Worm (Caenorhabditis elegans) whole organism, L4 larva: ENCODE data around the gene elp-1.

Experiments
- D1046.2 ChIP-seq: fragments of 200-800 bp; sonication (Bioruptor generic); IDR thresholded peaks from 2 replicates; pipeline ENCODE4 v1.3.6; 2022; ENCODE audit warnings: missing genetic modification characterization, missing compliant biosample characterization
- F26F4.8 ChIP-seq: fragments of 200-800 bp; sonication (Bioruptor generic); conservative IDR thresholded peaks from 2 replicates; pipeline ENCODE4 v1.3.6; 2022; ENCODE audit warnings: missing genetic modification characterization, missing compliant biosample characterization
- F37D6.2 ChIP-seq: sonication (generic microtip); optimal IDR thresholded peaks from 2 replicates; lab custom pipeline; 2016; ENCODE audit warnings: mild to moderate bottlenecking, missing genetic modification characterization, missing compliant biosample characterization
- F44E2.7 ChIP-seq: fragments of 200-800 bp; sonication (Bioruptor generic); IDR thresholded peaks from 2 replicates; pipeline ENCODE4 v2.1.2; 2022; ENCODE audit warnings: missing genetic modification characterization, missing compliant biosample characterization
- F49E8.2 ChIP-seq: sonication (generic microtip); optimal IDR thresholded peaks from 2 replicates; lab custom pipeline; 2016; ENCODE audit warnings: missing compliant biosample characterization, mild to moderate bottlenecking, missing genetic modification characterization, borderline replicate concordance
- T20F7.1 ChIP-seq: fragments of 200-800 bp; sonication (Bioruptor generic); optimal IDR thresholded peaks from 2 replicates; lab custom pipeline; 2018; ENCODE audit warnings: mild to moderate bottlenecking, missing genetic modification characterization, missing compliant biosample characterization
- T26A8.4 ChIP-seq: fragments of 200-800 bp; sonication (Bioruptor generic); IDR thresholded peaks from 2 replicates; pipeline ENCODE4 v1.3.6; 2022; ENCODE audit warnings: missing genetic modification characterization, missing compliant biosample characterization
- Y48G9A.11 ChIP-seq: fragments of 200-800 bp; sonication (Bioruptor generic); IDR thresholded peaks from 2 replicates; pipeline ENCODE4 v1.3.6; 2022; ENCODE audit warnings: missing genetic modification reagents, missing genetic modification characterization, missing compliant biosample characterization
- aha-1 ChIP-seq: fragments of 150-350 bp; peaks from one replicate; lab custom pipeline; 2014; ENCODE audit warnings: missing biosample characterization, missing genetic modification characterization
- ama-1 ChIP-seq: fragments of 150-350 bp; optimal IDR thresholded peaks from 2 replicates; lab custom pipeline; 2014; ENCODE audit warnings: inconsistent platforms, mixed read lengths
- arid-1 ChIP-seq: fragments of 200-800 bp; sonication (Bioruptor generic); conservative IDR thresholded peaks from 2 replicates; pipeline ENCODE4 v1.3.6; 2022; ENCODE audit warnings: missing genetic modification reagents, missing genetic modification characterization, missing compliant biosample characterization
- attf-4 ChIP-seq: sonication (generic microtip); optimal IDR thresholded peaks from 3 replicates; lab custom pipeline; 2017; ENCODE audit warnings: missing biosample characterization, missing genetic modification characterization
- ceh-28 ChIP-seq: fragments of 150-350 bp; optimal IDR thresholded peaks from 2 replicates; lab custom pipeline; 2014; ENCODE audit warnings: missing biosample characterization, missing genetic modification reagents, missing genetic modification characterization
- ceh-32 ChIP-seq: sonication (generic microtip); optimal IDR thresholded peaks from 2 replicates; lab custom pipeline; 2016; ENCODE audit warnings: mild to moderate bottlenecking, missing genetic modification characterization, missing compliant biosample characterization; ENCODE audit not compliant: poor library complexity
- ceh-82 ChIP-seq: sonication (generic microtip); optimal IDR thresholded peaks from 2 replicates; lab custom pipeline; 2017; ENCODE audit warnings: missing biosample characterization, missing genetic modification characterization
- ces-1 ChIP-seq: fragments of 150-350 bp; sonication (generic microtip); optimal IDR thresholded peaks from 4 replicates; lab custom pipeline; 2014; ENCODE audit warnings: missing biosample characterization, missing genetic modification reagents, missing genetic modification characterization
- daf-8 ChIP-seq: fragments of 200-800 bp; sonication (Bioruptor generic); IDR thresholded peaks from 2 replicates; pipeline ENCODE4 v1.3.6; 2022; ENCODE audit warnings: missing genetic modification characterization, missing compliant biosample characterization
- dmd-9 ChIP-seq: fragments of 200-800 bp; sonication (Bioruptor generic); IDR thresholded peaks from 2 replicates; pipeline ENCODE4 v1.3.6; 2022; ENCODE audit warnings: missing genetic modification reagents, missing genetic modification characterization, missing compliant biosample characterization
- dve-1 ChIP-seq: sonication (generic microtip); optimal IDR thresholded peaks from 2 replicates; lab custom pipeline; 2017; ENCODE audit warnings: antibody characterized with exemption, mild to moderate bottlenecking, missing genetic modification characterization, missing compliant biosample characterization; ENCODE audit not compliant: insufficient read depth
- egl-43 ChIP-seq: fragments of 200-800 bp; sonication (Bioruptor generic); IDR thresholded peaks from 2 replicates; pipeline ENCODE4 v1.3.6; 2022; ENCODE audit warnings: missing genetic modification reagents, missing genetic modification characterization, missing compliant biosample characterization
- fos-1 ChIP-seq: fragments of 150-350 bp; optimal IDR thresholded peaks from 2 replicates; lab custom pipeline; 2014; ENCODE audit warnings: missing biosample characterization, missing genetic modification characterization
- hlh-11 ChIP-seq: fragments of 200-800 bp; sonication (Bioruptor generic); optimal IDR thresholded peaks from 2 replicates; lab custom pipeline; 2018; ENCODE audit warnings: mild to moderate bottlenecking, missing genetic modification characterization, missing compliant biosample characterization
- hmg-1.1 ChIP-seq: fragments of 200-800 bp; sonication (Bioruptor generic); IDR thresholded peaks from 2 replicates; pipeline ENCODE4 v1.3.6; 2022; ENCODE audit warnings: missing genetic modification reagents, missing genetic modification characterization, missing compliant biosample characterization
- lin-13 ChIP-seq: fragments of 150-350 bp; optimal IDR thresholded peaks from 2 replicates; lab custom pipeline; 2014; ENCODE audit warnings: missing biosample characterization, missing genetic modification reagents, missing genetic modification characterization
- lir-3 ChIP-seq: sonication (generic microtip); optimal IDR thresholded peaks from 2 replicates; lab custom pipeline; 2016; ENCODE audit warnings: mild to moderate bottlenecking, missing genetic modification characterization, missing compliant biosample characterization
- lsy-2 ChIP-seq, 2 experiments: fragments of 150-350 bp in 1 of 2; sonication (generic microtip) in 1 of 2; optimal IDR thresholded peaks; 2 replicates each; lab custom pipeline; 2014 to 2017; ENCODE audit warnings: missing biosample characterization in 2 of 2, missing genetic modification characterization in 2 of 2
- madf-5 ChIP-seq, 2 experiments: fragments of 200-800 bp; sonication (Bioruptor generic); IDR thresholded peaks; 2 replicates each; pipeline ENCODE4 v1.3.6; 2022; ENCODE audit warnings: missing compliant biosample characterization in 2 of 2, missing genetic modification characterization in 2 of 2
- mdl-1 ChIP-seq, 2 experiments: fragments of 150-350 bp in 1 of 2; sonication (generic microtip) in 1 of 2; optimal IDR thresholded peaks; 2 replicates each; lab custom pipeline; 2014 to 2017; ENCODE audit warnings: missing biosample characterization in 2 of 2, missing genetic modification characterization in 2 of 2
- mep-1 ChIP-seq: fragments of 150-350 bp; sonication (generic microtip); optimal IDR thresholded peaks from 3 replicates; lab custom pipeline; 2014; ENCODE audit warnings: missing biosample characterization, missing genetic modification characterization
- mes-2 ChIP-seq: sonication (generic microtip); optimal IDR thresholded peaks from 2 replicates; lab custom pipeline; 2016; ENCODE audit warnings: missing genotype, mild to moderate bottlenecking, missing genetic modification characterization, missing compliant biosample characterization; ENCODE audit not compliant: poor library complexity, severe bottlenecking
- mxl-2 ChIP-seq: fragments of 200-800 bp; sonication (Bioruptor generic); conservative IDR thresholded peaks from 2 replicates; pipeline ENCODE4 v1.3.6; 2022; ENCODE audit warnings: missing genetic modification reagents, missing genetic modification characterization, missing compliant biosample characterization
- nhr-10 ChIP-seq: fragments of 150-350 bp; optimal IDR thresholded peaks from 2 replicates; lab custom pipeline; 2014; ENCODE audit warnings: missing biosample characterization, missing genetic modification characterization
- nhr-102 ChIP-seq: sonication (generic microtip); optimal IDR thresholded peaks from 2 replicates; lab custom pipeline; 2016; ENCODE audit warnings: mild to moderate bottlenecking, missing genetic modification characterization, moderate library complexity, missing compliant biosample characterization
- nhr-111 ChIP-seq: fragments of 200-800 bp; sonication (Bioruptor generic); optimal IDR thresholded peaks from 2 replicates; lab custom pipeline; 2018; ENCODE audit warnings: mild to moderate bottlenecking, missing genetic modification characterization, missing compliant biosample characterization
- nhr-28 ChIP-seq: fragments of 150-350 bp; optimal IDR thresholded peaks from 2 replicates; lab custom pipeline; 2014; ENCODE audit warnings: missing biosample characterization, missing genetic modification characterization
- nhr-41 ChIP-seq: fragments of 200-800 bp; sonication (Bioruptor generic); IDR thresholded peaks from 2 replicates; pipeline ENCODE4 v1.3.6; 2022; ENCODE audit warnings: missing genetic modification reagents, missing genetic modification characterization, missing compliant biosample characterization
- nhr-42 ChIP-seq: fragments of 200-800 bp; sonication (Bioruptor generic); IDR thresholded peaks from 2 replicates; pipeline ENCODE4 v1.3.6; 2022; ENCODE audit warnings: missing genetic modification characterization, missing compliant biosample characterization
- nhr-6 ChIP-seq: fragments of 150-350 bp; optimal IDR thresholded peaks from 2 replicates; lab custom pipeline; 2014; ENCODE audit warnings: missing biosample characterization, missing genetic modification characterization
- pha-4 ChIP-seq, 2 experiments: fragments of 150-350 bp in 1 of 2; fragments of 200-800 bp in 1 of 2; sonication (Bioruptor generic) in 1 of 2; IDR thresholded peaks in 1 of 2; optimal IDR thresholded peaks in 1 of 2; 2 replicates each; pipeline versions ENCODE4 v1.3.6 to Lab custom; 2014 to 2022; ENCODE audit warnings: missing genetic modification characterization in 2 of 2, missing genetic modification reagents in 2 of 2, missing biosample characterization in 1 of 2, missing compliant biosample characterization in 1 of 2
- php-3 ChIP-seq: fragments of 200-800 bp; sonication (Bioruptor generic); IDR thresholded peaks from 2 replicates; pipeline ENCODE4 v1.3.6; 2022; ENCODE audit warnings: missing genetic modification reagents, missing genetic modification characterization, missing compliant biosample characterization
- rbr-2 ChIP-seq: sonication (generic microtip); optimal IDR thresholded peaks from 2 replicates; lab custom pipeline; 2016; ENCODE audit warnings: missing genotype, missing genetic modification characterization, missing compliant biosample characterization
- saeg-2 ChIP-seq: fragments of 200-800 bp; sonication (Bioruptor generic); IDR thresholded peaks from 2 replicates; pipeline ENCODE4 v1.3.6; 2022; ENCODE audit warnings: missing genetic modification reagents, missing genetic modification characterization, missing compliant biosample characterization
- sdz-12 ChIP-seq: fragments of 200-800 bp; sonication (Bioruptor generic); optimal IDR thresholded peaks from 2 replicates; lab custom pipeline; 2018; ENCODE audit warnings: mild to moderate bottlenecking, missing genetic modification characterization, missing compliant biosample characterization
- set-16 ChIP-seq: fragments of 200-800 bp; sonication (Bioruptor generic); IDR thresholded peaks from 2 replicates; pipeline ENCODE4 v1.3.6; 2022; ENCODE audit warnings: missing genetic modification reagents, missing genetic modification characterization, missing compliant biosample characterization
- skn-1 ChIP-seq: fragments of 150-350 bp; optimal IDR thresholded peaks from 2 replicates; lab custom pipeline; 2014; ENCODE audit warnings: missing biosample characterization, missing genetic modification characterization
- spr-3 ChIP-seq: fragments of 200-800 bp; sonication (Bioruptor generic); optimal IDR thresholded peaks from 2 replicates; lab custom pipeline; 2018; ENCODE audit warnings: mild to moderate bottlenecking, missing genetic modification characterization, missing compliant biosample characterization
- tra-1 ChIP-seq: fragments of 200-800 bp; sonication (Bioruptor generic); IDR thresholded peaks from 2 replicates; pipeline ENCODE4 v1.3.6; 2022; ENCODE audit warnings: missing genetic modification reagents, missing genetic modification characterization, missing compliant biosample characterization
- unc-130 ChIP-seq: sonication (generic microtip); optimal IDR thresholded peaks from 2 replicates; lab custom pipeline; 2016; ENCODE audit warnings: missing genetic modification reagents, missing genetic modification characterization, missing compliant biosample characterization
- vab-7 ChIP-seq: fragments of 200-800 bp; sonication (Bioruptor generic); IDR thresholded peaks from 2 replicates; pipeline ENCODE4 v1.3.6; 2022; ENCODE audit warnings: missing genetic modification reagents, missing genetic modification characterization, missing compliant biosample characterization
- zag-1 ChIP-seq: fragments of 150-350 bp; optimal IDR thresholded peaks from 2 replicates; lab custom pipeline; 2014; ENCODE audit warnings: missing biosample characterization, missing genetic modification characterization
- ztf-7 ChIP-seq: fragments of 150-350 bp; optimal IDR thresholded peaks from 2 replicates; lab custom pipeline; 2014; ENCODE audit warnings: missing biosample characterization, missing genetic modification characterization

Gene elp-1

ce11 chrV:20778257-20778697 lies 8.3 kb upstream of the elp-1 start (continued):
- peak; percentile 84 for TF ChIP-seq saeg-2 (GFP tag; lab: Robert Waterston, UW)
- TF ChIP-seq php-3 (GFP tag; lab: Robert Waterston, UW): peak; percentile 72
- no peak for TF ChIP-seq nhr-111 (GFP tag; lab: Kevin White, UChicago)
- TF ChIP-seq egl-43: peak; percentile 93
- TF ChIP-seq sdz-12 (GFP tag; lab: Kevin White, UChicago): peak; percentile 79
- peak; percentile 5 for TF ChIP-seq ama-1 (lab: Kevin White, UChicago)
- TF ChIP-seq skn-1 (tag; lab: Kevin White, UChicago): no peak
- peak; percentile 89 for TF ChIP-seq F37D6.2 (tag; lab: Kevin White, UChicago)
- TF ChIP-seq lin-13 (GFP tag; lab: Kevin White, UChicago): peak; percentile 44
- TF ChIP-seq set-16 (GFP tag; lab: Robert Waterston, UW): peak; percentile 76
- peak; percentile 84 for TF ChIP-seq nhr-102 (tag; lab: Kevin White, UChicago)
- TF ChIP-seq nhr-10: peak; percentile 77
- TF ChIP-seq pha-4 (GFP tag; IDR thresholded peaks at IDR 0.05; lab: Robert Waterston, UW): peak; percentile 82
- TF ChIP-seq pha-4 (tag; optimal IDR thresholded peaks at IDR 0.05; lab: Kevin White, UChicago): peak; percentile 100
- peak; percentile 83 for TF ChIP-seq arid-1 (GFP tag; lab: Robert Waterston, UW)
- peak; percentile 98 for TF ChIP-seq hlh-11 (tag; lab: Kevin White, UChicago)
- TF ChIP-seq F49E8.2 (tag; lab: Kevin White, UChicago): no peak
- no peak for TF ChIP-seq F26F4.8
- TF ChIP-seq nhr-41 (GFP tag; lab: Robert Waterston, UW): peak; percentile 72; the same call in 1 of the 2 replicates
- TF ChIP-seq lir-3 (tag; lab: Kevin White, UChicago): no peak
- peak; percentile 84 for TF ChIP-seq T26A8.4 (GFP tag; lab: Robert Waterston, UW)
- TF ChIP-seq nhr-6 (tag; lab: Kevin White, UChicago): peak; percentile 79
- TF ChIP-seq F44E2.7 (GFP tag; lab: Robert Waterston, UW): no peak
- TF ChIP-seq nhr-28 (tag; lab: Kevin White, UChicago): peak; percentile 93
- TF ChIP-seq ceh-28: peak; percentile 6
- no peak for TF ChIP-seq madf-5 (GFP tag; IDR thresholded peaks at IDR 0.05; lab: Robert Waterston, UW)
- no peak for TF ChIP-seq ceh-82 (tag; lab: Kevin White, UChicago)
- peak; percentile 8 for TF ChIP-seq unc-130 (GFP tag; lab: Kevin White, UChicago)
- no peak for TF ChIP-seq mxl-2 (GFP tag; lab: Robert Waterston, UW)
- TF ChIP-seq attf-4 (tag; lab: Kevin White, UChicago): no peak
- peak; percentile 40 for TF ChIP-seq ztf-7 (tag; lab: Kevin White, UChicago)
- TF ChIP-seq aha-1 (tag; lab: Kevin White, UChicago): peak; percentile 100
- peak; percentile 97 for TF ChIP-seq rbr-2 (tag; lab: Kevin White, UChicago)
- TF ChIP-seq ceh-32: peak; percentile 69
- peak; percentile 99 for TF ChIP-seq dve-1 (tag; lab: Kevin White, UChicago)
- peak; percentile 87 for TF ChIP-seq mes-2 (tag; lab: Kevin White, UChicago)
- TF ChIP-seq T20F7.1 (GFP tag; lab: Kevin White, UChicago): peak; percentile 71
- peak; percentile 26; the same call in 1 of the 2 replicates for TF ChIP-seq D1046.2 (GFP tag; lab: Robert Waterston, UW)
- TF ChIP-seq mep-1: peak; percentile 95
- TF ChIP-seq nhr-42 (GFP tag; lab: Robert Waterston, UW): peak; percentile 76; the same call in 1 of the 2 replicates
- TF ChIP-seq hmg-1.1 (GFP tag; lab: Robert Waterston, UW): peak; percentile 97
- TF ChIP-seq spr-3 (GFP tag; lab: Kevin White, UChicago): peak; percentile 52
- peak; percentile 74 for TF ChIP-seq dmd-9 (GFP tag; lab: Robert Waterston, UW)
- no peak for TF ChIP-seq Y48G9A.11 (GFP tag; lab: Robert Waterston, UW)
- peak; percentile 64; the same call in 1 of the 2 replicates for TF ChIP-seq vab-7
- TF ChIP-seq mdl-1 (tag; optimal IDR thresholded peaks at IDR 0.05; lab: Kevin White, UChicago): peak; percentile 89 to 99
- TF ChIP-seq ces-1 (GFP tag; lab: Kevin White, UChicago): peak; percentile 69
- TF ChIP-seq daf-8 (GFP tag; lab: Robert Waterston, UW): no peak
- TF ChIP-seq tra-1 (GFP tag; lab: Robert Waterston, UW): peak; percentile 74
- TF ChIP-seq lsy-2 (tag; optimal IDR thresholded peaks at IDR 0.05; lab: Kevin White, UChicago): peak; percentile 90 to 93
- peak; percentile 20 for TF ChIP-seq zag-1 (tag; lab: Kevin White, UChicago)
- TF ChIP-seq fos-1 (tag; lab: Kevin White, UChicago): no peak
